Fruit fly (Drosophila melanogaster): Measurements from ENCODE around the gene Snmp1.

Gene Snmp1

DNA sequence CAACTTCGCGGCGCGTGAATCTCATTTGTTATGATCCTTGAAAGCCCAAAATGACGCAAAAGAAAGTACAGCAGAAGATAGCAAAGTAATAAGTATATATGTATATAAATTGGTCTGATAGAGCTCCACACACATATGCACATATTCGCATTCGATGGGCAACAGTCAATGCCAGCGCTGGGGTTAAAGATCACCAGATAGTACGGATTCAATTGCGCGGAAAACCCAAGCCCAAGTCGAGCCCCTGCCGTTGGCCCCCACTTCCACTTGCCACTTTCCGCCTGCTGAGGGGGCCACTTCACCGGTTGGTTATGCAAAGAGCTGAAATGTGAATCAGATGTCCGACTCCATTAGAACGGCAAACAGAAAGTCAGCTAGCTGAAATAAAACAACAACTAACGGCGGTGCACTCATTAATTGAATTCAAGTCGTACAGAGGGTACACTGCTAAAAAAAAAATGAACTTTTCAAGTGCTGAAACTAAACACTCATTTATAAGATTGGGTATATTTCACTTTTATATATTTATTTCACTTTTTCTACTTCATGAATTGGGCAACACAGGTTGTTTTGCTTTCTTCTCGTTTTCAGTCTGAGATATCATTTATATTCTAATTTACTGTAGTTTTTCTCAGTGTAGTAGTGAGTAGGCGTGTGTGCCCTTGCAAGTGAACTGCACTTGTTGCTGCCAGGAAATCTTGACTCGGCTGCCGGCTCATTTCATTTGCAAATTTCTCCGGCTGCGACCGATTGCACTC, 27.4 kb upstream of the Snmp1 start:
- TF ChIP-seq CG17801 (GFP tag; optimal IDR thresholded peaks at IDR 0.05; ENCODE audit: partially characterized antibody), result no peak

DNA sequence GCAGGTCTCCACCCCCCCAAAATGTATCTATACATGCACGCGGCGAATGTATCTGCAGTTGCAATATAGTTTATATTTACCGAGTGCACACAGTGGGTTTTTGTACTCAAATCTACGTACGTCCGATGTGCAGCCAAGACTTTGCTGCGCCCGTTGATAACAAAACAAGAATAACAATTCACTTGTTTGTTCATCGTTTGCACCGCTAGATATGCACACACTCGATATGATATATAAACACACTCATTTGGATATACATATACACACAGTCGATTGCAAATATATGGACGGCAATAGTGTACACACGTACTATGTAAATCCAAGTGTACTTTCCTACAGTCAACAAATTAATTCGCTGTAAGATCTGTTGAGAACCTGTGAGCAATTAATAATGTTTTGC, 25.7 kb upstream of the Snmp1 start:
- TF ChIP-seq CG17801 (GFP tag; optimal IDR thresholded peaks at IDR 0.05; ENCODE audit: partially characterized antibody), result no peak

DNA sequence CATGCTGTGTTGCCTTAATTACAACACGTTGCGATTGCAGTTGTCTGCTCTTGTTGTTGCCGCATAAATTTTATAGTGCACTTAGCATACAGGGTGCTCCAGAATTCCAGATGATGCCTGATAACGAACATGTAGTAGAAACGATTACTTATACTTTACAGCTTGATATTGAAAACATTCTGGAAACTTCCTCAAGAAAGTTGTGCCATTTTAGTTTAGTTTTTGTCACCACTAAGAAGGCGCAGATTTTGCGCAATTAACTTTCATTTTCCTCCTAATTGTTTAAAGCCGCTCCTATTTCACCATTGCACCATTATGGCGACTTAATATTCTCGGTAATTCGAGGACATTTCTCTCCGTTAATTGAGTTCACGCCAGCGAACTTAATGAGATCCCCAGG, 24.3 kb upstream of the Snmp1 start:
- no peak for TF ChIP-seq CG17801 (GFP tag; optimal IDR thresholded peaks at IDR 0.05; ENCODE audit: partially characterized antibody)

DNA sequence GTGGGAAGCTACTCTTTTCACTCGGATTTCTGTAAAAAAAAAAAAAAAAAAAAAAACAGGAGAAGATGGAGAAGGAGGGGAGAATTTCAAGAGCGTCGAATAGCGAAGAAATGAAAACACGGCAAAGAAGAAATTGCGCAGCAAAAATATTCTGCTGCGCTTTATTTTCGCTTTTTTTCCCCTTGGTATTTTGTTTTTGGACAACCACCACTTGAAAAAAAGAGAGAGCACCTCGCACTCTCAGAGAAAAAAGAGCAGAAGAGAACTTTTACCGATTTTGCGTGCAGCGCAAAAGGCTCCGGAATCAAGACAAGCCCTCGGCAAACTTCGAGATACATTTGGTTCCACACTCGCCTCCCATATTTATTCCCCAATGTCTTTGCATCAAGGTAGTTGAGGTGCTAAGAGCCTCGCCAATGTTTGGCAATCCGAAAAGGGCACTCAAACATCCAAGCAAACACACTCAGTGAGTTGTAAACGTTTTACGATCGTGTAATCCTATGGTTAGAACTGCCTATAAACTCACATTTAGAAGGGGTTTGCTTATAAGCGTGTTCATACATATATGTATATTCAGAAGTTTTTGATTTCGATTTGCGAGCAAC, 22.9 kb upstream of the Snmp1 start:
- no peak for TF ChIP-seq CG17801 (GFP tag; optimal IDR thresholded peaks at IDR 0.05; ENCODE audit: partially characterized antibody)

DNA sequence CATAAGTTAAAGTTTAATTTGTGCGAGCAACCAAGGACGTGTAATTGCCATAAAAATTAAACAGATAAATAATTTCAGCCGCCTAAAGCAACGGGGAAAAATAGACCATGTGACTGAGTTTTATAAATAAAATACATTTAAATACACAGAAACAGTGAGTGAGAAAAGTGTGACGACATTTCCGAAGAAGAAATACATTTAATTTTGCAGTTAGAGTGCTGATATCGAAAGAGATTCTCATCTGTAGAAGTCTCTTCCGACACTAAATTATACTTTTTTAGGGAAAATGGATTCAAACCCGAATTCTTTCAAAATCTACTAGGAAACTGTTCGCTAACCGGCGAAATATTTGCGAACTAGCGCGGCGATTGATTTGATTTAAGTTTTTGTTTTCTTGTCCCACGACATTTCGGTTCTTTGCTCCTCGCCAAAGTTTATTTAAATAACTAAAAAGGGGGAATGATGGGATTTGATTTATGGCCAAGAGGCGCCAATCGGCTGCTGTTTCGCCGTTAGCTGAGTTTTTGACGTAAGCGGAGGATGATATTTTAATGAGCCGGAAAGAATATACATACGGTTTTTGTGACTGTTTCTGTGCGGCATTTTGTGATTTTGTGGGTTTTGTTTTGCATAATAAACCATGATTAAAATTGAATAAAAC, 21.6 kb upstream of the Snmp1 start:
- TF ChIP-seq CG17801 (GFP tag; optimal IDR thresholded peaks at IDR 0.05; ENCODE audit: partially characterized antibody), result no peak

DNA sequence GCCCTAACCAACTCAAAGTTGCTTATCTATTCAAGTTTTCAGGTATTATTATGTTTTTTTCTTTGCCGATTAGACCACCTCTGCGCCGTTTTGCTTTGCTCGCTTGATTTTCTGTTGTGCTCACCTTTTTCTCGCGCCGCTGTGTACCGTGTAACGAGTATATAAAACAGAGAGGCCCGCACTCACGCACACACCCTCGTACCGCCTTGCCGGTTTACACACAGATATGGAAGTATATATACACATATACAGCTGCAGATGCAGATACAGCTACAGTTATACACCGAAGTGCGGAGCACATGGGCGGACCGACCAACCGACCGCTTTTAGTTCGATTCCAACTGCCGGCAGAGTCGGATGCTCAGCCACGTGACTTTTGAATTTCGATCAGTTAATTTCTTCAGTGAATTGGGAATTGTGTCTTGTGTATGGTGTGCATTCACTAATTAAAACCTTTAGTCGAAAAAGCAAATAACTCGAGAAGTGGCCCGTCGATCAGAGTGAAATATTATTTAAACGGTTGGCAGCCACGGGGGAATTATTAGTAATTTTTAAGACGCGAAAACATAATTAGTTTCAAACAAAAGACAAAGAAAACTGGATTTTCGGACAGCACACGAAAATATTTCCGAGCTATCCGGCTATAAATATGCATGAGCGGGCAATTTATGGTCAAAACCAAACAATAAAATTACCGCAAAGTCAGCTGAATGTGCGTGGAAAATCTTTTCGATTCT, 20.7 kb upstream of the Snmp1 start:
- peak; percentile 77 for TF ChIP-seq CG17801 (GFP tag; optimal IDR thresholded peaks at IDR 0.05; ENCODE audit: partially characterized antibody)

DNA sequence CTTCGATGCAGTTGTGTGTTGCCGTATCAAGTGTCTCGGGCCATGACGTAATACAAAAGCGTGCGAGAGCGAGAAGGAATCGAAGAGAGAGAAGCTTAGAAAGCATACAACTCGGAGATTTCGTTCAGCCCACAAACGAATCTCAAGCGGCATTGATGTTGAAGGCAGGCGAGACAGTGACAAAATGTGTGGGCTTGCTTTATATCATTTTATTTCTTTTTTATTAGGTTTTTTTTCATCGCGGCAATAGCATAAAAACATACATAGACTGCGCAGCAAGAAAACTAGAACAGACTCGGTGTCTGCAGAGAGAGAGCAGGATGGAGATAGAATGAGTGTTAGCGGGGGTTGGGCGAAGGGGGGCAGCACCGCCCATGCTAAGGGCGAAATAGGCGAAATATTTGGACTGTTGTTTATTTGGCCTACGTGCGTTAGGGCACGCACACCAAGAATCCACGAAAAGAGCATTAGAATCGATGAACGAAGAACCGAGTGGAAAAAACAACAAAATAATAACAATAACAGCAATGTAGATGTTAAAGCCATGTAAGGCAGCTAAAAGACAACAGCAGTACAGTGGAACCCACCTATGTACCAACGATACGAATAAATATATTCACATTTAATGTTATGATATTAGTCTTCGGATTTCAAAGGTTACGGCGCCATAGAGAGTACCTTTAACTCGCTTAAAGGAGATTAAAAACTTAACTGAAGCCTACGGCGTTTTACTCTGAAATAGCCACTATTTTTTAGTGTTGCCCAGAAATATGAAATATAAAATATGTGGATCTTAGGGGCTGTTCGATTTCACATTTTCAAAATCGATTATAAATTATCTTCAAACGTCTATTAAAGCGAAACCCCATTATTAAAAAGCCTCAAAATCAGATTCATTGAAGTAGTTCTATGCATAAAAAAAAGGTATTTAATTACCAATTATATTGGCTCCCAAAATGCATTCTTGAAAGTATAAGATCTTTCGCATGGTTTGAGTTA, 19.7 kb upstream of the Snmp1 start:
- no peak for TF ChIP-seq CG17801 (GFP tag; optimal IDR thresholded peaks at IDR 0.05; ENCODE audit: partially characterized antibody)

DNA sequence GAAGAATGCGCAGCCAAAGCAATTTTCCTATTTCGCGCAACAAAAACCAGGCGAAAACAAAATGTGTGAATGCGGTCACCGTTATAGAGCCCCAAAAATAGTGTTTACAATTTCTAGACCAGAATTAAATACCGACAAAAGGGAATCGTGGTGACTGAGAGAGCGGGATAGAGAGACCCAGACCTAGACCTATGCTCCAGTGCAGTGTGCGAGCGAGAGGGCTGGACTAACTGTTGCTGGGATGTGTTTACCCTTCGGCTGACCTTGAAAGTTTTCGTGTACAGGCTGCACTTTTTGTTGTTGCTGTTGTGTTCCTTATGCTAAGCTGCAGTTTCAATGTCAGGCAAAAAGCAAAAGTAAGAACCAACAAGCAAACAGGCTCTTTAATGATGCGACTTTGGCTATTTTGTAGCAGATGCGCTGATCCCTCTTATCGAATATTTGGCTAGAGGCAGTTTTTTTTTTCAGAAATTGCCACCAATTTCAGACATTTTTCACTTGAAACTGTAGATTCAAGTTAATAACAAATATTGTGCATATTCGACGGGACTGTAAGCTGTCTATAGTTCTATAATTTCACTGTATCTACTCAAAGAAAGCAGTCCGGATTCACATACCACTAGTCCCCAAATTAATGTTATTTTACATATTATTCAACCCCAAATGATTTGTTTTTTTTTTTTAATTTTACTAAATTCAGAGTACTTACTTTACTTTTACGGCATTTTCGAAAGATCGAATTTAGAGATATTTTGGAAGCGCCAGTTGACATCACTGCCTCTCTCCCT, 18.8 kb upstream of the Snmp1 start:
- no peak for TF ChIP-seq CG17801 (GFP tag; optimal IDR thresholded peaks at IDR 0.05; ENCODE audit: partially characterized antibody)

DNA sequence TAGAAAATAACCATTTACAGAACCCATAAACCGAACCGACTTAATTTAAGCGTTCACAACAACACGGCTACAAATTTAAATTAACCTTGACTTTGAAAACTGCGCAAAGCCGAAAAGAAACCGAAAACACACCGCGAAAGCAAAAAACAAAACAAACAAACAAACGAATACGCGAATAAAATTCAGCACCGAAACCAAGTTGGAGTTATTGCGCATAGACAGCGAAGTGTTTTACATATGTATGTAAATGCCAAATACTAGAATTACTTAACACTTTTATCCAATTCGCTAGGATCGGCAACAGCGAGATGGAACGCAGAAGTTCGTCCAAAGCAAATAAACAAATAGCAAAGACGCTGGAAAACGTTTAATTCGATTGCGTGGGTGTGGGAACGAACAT, 17.6 kb upstream of the Snmp1 start:
- TF ChIP-seq CG17801 (GFP tag; optimal IDR thresholded peaks at IDR 0.05; ENCODE audit: partially characterized antibody), result no peak

DNA sequence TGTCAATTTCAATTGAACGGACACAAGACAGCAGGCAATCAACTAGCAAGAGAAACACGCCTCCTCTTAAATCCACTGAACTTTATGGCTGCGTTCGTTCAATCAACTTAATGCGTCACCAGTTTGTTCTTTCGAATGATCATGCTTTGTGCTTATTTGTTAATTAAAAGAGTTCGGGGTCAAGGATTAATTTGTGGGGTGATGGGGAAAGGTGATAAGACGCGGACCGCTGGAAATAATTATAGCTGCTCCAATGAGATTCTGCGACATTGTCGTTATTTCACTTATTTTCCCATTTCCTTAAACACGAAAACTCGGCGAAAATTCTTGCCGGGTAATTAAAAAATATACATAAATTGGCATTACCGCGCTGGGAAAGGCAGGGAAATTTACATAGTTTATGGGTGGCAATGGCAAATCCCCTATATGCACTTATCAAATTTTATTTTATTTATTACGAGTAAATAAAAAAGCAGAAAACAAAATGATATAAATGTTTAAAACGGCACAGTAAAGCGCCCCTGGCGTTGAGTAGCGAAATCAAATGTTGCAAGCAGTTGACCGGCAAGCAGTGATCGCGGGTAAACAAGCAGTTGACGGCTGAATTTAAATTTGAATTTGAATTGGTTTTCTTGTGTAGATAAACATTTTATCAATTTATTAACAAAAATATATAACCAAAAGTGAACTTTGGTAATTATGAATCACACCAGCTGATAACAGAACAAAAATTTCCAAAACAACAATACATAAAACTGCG, 16.5 kb upstream of the Snmp1 start:
- TF ChIP-seq CG17801 (GFP tag; optimal IDR thresholded peaks at IDR 0.05; ENCODE audit: partially characterized antibody), result peak; percentile 30

DNA sequence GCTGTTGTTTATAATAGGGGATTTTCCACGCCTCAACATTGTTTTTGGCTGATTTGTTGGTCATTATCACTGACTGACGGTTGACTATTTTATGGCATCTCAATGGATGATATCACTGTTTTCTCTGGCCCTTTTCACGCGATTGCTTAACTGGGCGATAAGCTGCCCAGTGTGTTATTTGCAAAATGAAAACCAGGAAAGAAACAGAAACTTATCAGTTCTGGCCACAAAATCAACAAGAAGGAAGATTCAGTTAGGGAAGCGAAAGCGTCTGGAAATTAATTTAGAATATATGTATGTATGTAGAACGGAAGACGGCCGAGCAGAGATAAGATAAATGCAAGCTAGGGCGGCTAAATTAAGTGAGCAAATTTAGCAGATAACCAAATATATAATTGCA, 14.0 kb upstream of the Snmp1 start:
- TF ChIP-seq CG17801 (GFP tag; optimal IDR thresholded peaks at IDR 0.05; ENCODE audit: partially characterized antibody), result no peak

DNA sequence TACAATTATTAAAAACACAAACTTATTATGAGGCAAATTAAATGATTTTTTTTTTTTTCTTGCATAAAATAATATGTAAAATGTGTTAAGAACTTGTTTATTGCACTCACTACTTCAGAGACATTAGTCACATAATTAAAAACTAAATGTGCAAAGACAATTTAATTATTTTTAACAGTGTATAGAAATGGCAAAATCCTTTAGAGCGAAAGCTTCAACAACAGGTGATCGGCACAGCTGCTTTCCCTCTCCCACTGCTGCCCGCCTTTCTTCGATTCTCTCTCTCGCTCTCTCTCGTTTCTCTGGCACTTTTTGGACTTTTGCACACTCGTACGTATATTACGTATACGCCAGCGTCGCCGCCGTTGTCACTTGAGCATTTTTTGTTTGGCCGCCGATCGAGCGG, 12.4 kb upstream of the Snmp1 start:
- TF ChIP-seq CG17801 (GFP tag; optimal IDR thresholded peaks at IDR 0.05; ENCODE audit: partially characterized antibody), result no peak

Measured in ovary, adult (tissue).